Fruit fly (Drosophila melanogaster) whole organism: ENCODE results near the gene Drice.

ENCODE experiments used
- CG8478 ChIP-seq: fragments of >200 bp; optimal IDR thresholded peaks from 2 replicates; lab custom pipeline; 2018; ENCODE audit warnings: inconsistent platforms
- Dll ChIP-seq: fragments of >200 bp; optimal IDR thresholded peaks from 2 replicates; lab custom pipeline; 2017
- pan ChIP-seq: fragments of >200 bp; optimal IDR thresholded peaks from 2 replicates; lab custom pipeline; 2017
- psq ChIP-seq: fragments of >200 bp; optimal IDR thresholded peaks from 2 replicates; lab custom pipeline; 2017
- usp ChIP-seq: fragments of >200 bp; optimal IDR thresholded peaks from 2 replicates; lab custom pipeline; 2017; ENCODE audit warnings: missing biosample characterization, missing genetic modification characterization, mixed read lengths

dm6 chr3R:29777213-29777612, 22.2 kb upstream of the Drice start:
- TF ChIP-seq usp (GFP tag; lab: Kevin White, UChicago) (no peak), Dll (lab: Kevin White, UChicago) (no peak), CG8478 (lab: Kevin White, UChicago) (no peak), pan (lab: Kevin White, UChicago) (no peak), psq (lab: Kevin White, UChicago) (no peak)
